Worm (Caenorhabditis elegans): Measurements from ENCODE around the gene ssq-4.
"Not testable (repeated sequence)": the region's sequence is repeated elsewhere in the genome, so short reads cannot be mapped to it uniquely, and the experiment has no call there.

ssq-4 gene

DNA sequence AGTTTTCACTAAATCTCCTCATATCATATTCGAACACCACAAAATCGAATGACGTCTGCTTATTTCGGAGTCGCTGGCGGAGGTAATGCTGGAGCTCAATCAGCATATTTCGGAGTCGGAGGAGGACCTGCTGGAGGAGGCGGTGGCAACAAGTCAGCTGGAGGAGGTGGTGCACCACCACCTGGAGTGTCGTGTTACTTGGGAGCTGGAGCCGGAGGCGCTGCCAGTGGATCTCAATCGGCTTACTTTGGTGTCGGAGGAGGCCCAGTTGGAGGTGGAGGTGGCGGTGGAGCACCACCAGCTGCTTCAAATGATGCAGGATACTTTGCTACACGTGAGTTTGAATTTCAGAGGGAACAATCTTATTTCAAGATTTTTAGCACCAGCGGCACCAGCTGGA lies at the start of gene ssq-4:
Gene ssq-4 (plus strand): TSS at position 19 of the 400 bp plus-strand sequence.
- not testable (repeated sequence) for TF ChIP-seq unc-62 (GFP tag; optimal IDR thresholded peaks at IDR 0.05)

- TF ChIP-seq unc-62 (GFP tag; optimal IDR thresholded peaks at IDR 0.05), result no peak
Measured at ce11 chrIV:4969419-4969818, 46.9 kb upstream of the ssq-4 start, which contains the start of gene Y9C9A.13. Gene Y9C9A.13 (minus strand): TSS chrIV:4969519.

DNA sequence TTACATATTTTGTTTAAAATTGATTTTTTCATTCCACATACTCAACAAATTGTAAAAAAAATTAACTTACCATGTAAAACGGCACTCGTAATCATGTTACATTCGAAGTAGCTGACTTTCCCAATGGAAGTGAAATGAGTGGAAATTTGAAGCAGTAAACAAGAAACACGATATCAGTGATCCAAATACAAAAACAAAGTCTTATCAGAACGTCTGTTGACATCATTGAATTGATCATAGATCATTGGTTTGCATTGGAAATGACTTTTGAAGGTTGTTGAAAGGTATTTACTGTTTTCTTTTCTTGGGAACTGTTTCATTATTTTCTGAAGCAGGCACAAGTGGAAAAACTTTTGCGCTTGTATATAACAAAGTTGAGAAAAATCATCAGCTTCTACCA lies 40.3 kb upstream of the ssq-4 start, which contains the start of gene Y9C9A.16:
Gene Y9C9A.16 (minus strand): TSS at position 131 of the 400 bp plus-strand sequence.
- no peak for TF ChIP-seq unc-62 (GFP tag; optimal IDR thresholded peaks at IDR 0.05)

- TF ChIP-seq unc-62 (GFP tag; optimal IDR thresholded peaks at IDR 0.05), result no peak
Measured at ce11 chrIV:4977176-4977693, 39.0 kb upstream of the ssq-4 start, which contains the start of gene E03H12.5. Gene E03H12.5 (plus strand): TSS chrIV:4977226.

- TF ChIP-seq unc-62 (GFP tag; optimal IDR thresholded peaks at IDR 0.05), result no peak
Measured at ce11 chrIV:4981027-4981426, 35.3 kb upstream of the ssq-4 start, which contains the start of gene srz-24. Gene srz-24 (minus strand): TSS chrIV:4981127.

DNA sequence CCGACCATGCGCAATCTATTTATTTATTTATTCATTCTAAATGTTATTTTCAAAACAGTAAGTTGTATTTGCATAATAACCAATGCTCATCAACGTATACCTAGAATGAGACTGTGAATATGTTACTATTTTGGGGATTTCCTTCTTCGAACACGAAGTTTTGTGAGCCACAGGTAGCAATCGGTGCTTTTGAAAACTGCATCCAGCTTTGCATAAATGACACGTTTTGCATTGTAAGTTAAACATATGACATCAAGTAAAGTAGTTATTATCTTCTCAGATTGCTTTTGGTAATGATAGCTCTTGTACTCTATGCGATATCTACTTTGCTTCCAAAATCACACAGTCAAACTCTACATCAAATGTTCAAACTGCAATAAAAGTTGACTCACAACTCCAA lies 33.8 kb upstream of the ssq-4 start, which contains the start of gene E03H12.4:
Gene E03H12.4 (plus strand): TSS at position 120 of the 400 bp plus-strand sequence.
- no peak for TF ChIP-seq unc-62 (GFP tag; optimal IDR thresholded peaks at IDR 0.05)

- TF ChIP-seq unc-62 (GFP tag; optimal IDR thresholded peaks at IDR 0.05), result no peak
Measured at ce11 chrIV:4983746-4984145, 32.5 kb upstream of the ssq-4 start, which contains the start of gene clec-176. Gene clec-176 (plus strand): TSS chrIV:4984046.

ce11 chrIV:4986246-4986645 lies 30.0 kb upstream of the ssq-4 start, which contains the start of gene clec-177:
Gene clec-177 (plus strand): TSS chrIV:4986546.
- TF ChIP-seq unc-62 (GFP tag; optimal IDR thresholded peaks at IDR 0.05), result no peak

DNA sequence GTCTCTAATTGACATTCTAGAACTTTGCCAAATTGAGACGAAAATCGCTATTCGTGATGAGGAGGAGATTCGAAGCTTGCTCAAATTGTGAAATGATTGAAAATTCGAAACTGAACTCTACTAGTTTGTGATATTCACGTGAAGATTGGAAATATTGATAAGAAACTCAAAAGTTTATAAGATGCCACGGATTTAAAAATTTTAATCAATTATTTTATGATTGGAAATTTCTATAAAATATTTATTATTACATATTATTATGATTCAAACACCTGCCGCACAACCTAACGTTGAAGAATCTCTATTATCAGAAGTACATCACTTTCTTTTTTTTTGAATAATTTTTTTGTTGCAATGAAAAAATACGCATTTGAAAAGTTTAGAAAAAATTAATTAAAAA lies 27.7 kb upstream of the ssq-4 start, which contains the start of gene E03H12.7:
Gene E03H12.7 (minus strand): TSS at position 101 of the 400 bp plus-strand sequence.
- no peak for TF ChIP-seq unc-62 (GFP tag; optimal IDR thresholded peaks at IDR 0.05)

DNA sequence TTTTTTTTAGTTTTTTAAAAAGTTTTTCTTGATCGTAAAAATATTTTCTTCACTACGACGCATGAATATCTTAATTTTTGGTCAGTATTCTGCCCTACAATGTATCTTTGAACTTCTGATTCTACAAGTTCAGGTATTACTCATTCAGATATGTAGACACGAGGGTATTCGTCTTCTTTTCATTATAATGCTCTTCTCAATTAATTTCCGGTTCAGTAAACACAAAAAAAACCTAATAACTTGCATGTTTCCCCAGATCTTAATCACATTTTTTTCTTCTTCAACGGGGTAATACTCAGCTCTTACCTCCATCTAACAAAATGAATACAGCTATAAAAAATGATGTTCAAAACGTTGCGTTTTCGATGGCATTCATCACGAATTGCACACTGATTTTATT lies 24.2 kb upstream of the ssq-4 start, which contains the start of gene str-162:
Gene str-162 (plus strand): TSS at position 301 of the 400 bp plus-strand sequence.
- no peak for TF ChIP-seq unc-62 (GFP tag; optimal IDR thresholded peaks at IDR 0.05)

- TF ChIP-seq unc-62 (GFP tag; optimal IDR thresholded peaks at IDR 0.05), result no peak
Measured at ce11 chrIV:4993128-4993527, 23.2 kb upstream of the ssq-4 start.

ce11 chrIV:4995842-4996241 lies 20.4 kb upstream of the ssq-4 start, which contains the start of gene ssq-2:
Gene ssq-2 (plus strand): TSS chrIV:4996142.
- TF ChIP-seq unc-62 (GFP tag; optimal IDR thresholded peaks at IDR 0.05), result no peak

DNA sequence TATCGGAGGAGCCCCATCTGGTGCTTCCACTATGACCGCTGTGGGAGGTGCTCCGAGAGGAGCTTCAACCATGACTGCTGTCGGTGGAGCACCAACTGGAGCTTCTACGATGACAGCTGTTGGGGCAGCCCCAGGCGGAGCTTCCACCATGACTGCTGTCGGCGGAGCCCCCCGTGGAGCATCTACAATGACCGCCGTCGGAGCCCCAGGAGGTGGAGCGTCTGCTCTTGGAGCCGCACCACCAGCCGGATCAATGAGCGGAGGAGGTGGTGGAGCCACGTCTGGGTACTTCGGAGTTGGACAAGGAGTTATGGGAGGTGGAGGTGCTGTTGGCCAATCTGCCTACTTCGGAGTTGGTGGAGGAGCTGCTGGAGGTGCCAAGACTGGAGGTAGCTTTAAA lies 19.3 kb upstream of the ssq-4 start:
- no peak for TF ChIP-seq unc-62 (GFP tag; optimal IDR thresholded peaks at IDR 0.05)

ce11 chrIV:5002448-5002847 lies 13.8 kb upstream of the ssq-4 start, which contains the start of gene pes-1:
Gene pes-1 (plus strand): TSS chrIV:5002748.
- TF ChIP-seq unc-62 (GFP tag; optimal IDR thresholded peaks at IDR 0.05), result no peak

DNA sequence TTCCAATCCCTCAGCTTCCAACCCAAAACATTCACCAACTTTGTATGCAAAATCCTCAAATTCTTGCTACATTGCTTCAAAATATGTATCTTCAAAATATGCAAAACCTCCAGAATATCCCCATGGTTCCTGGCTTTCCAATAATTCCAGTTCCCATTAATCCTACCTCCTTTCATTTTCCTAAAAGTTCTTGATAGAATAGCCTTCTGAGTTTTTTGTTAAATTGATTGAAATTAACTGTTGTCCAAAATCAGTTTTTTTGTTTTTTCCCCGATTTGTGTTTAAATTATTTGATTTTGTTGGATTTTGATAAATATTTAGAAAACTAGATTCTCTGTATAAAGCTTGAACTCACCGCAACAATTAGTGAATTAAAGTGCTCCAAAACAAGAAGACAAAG lies 11.1 kb upstream of the ssq-4 start:
- TF ChIP-seq unc-62 (GFP tag; optimal IDR thresholded peaks at IDR 0.05), result no peak

DNA sequence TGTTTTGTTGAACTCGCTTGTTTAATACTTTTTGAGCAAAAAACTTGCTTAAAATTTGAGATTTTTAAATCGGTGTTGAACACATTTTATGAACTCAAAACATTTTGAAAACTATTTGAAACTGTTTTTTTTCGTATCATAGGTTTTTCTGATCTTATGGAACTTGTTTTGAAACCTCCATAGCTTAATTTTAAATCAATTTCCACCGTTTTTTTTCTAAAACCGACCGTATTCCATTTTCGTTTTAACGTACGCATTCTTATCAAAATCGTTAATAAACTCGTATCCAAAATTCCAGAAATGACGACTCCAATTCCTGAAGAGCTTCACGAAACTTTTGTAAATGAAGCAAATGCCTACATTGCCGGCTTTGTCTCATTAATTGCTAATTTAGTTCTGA lies 7.9 kb upstream of the ssq-4 start, which contains the start of gene srm-2:
Gene srm-2 (plus strand): TSS at position 301 of the 400 bp plus-strand sequence.
- no peak for TF ChIP-seq unc-62 (GFP tag; optimal IDR thresholded peaks at IDR 0.05)

DNA sequence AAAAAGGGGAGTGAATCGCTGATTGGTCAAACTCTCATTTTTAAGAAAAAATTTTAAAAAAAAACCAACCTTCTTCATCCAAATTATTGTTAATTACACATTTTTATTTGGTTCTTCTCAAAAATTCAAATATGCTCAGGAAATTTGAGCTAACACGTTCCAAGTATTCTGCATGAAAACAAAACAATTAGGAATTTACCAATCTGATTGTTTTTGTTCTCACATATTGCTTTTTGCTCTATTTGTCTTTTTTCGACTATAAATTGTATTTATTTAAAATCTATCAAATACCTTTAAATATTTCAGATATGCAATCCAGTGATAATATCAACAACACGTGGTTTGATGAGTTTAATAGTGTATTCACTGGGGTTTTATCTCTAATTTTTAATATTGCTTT lies 4.0 kb upstream of the ssq-4 start, which contains the start of gene srm-1:
Gene srm-1 (plus strand): TSS at position 301 of the 400 bp plus-strand sequence.
- TF ChIP-seq unc-62 (GFP tag; optimal IDR thresholded peaks at IDR 0.05), result no peak

All from whole organism, dauer.